Fruit fly (Drosophila melanogaster) whole organism, adult: Measurements from ENCODE around the gene Wdr81.

ENCODE experiments used
- CG11617 ChIP-seq: fragments of 200-800 bp; sonication (Bioruptor generic); optimal IDR thresholded peaks from 2 replicates; lab custom pipeline; 2017; ENCODE audit warnings: mild to moderate bottlenecking, missing biosample characterization, missing genetic modification reagents, missing genetic modification characterization
- CG14711 ChIP-seq: fragments of 200-800 bp; sonication (Bioruptor generic); optimal IDR thresholded peaks from 2 replicates; lab custom pipeline; 2018; ENCODE audit warnings: missing biosample characterization, mild to moderate bottlenecking, missing genetic modification characterization, moderate library complexity
- CG33017 ChIP-seq: fragments of 200-800 bp; sonication (Bioruptor generic); optimal IDR thresholded peaks from 2 replicates; lab custom pipeline; 2018; ENCODE audit warnings: missing biosample characterization, mild to moderate bottlenecking, missing genetic modification characterization, moderate library complexity
- CG7045 ChIP-seq: fragments of 200-800 bp; sonication (Bioruptor generic); optimal IDR thresholded peaks from 2 replicates; lab custom pipeline; 2017; ENCODE audit warnings: missing biosample characterization, mild to moderate bottlenecking, missing genetic modification characterization
- CG7101 ChIP-seq: fragments of 200-800 bp; sonication (Bioruptor generic); optimal IDR thresholded peaks from 2 replicates; lab custom pipeline; 2018; ENCODE audit warnings: missing biosample characterization, mild to moderate bottlenecking, missing genetic modification characterization, moderate library complexity
- Clk ChIP-seq: fragments of 200-800 bp; sonication (Bioruptor generic); optimal IDR thresholded peaks from 2 replicates; lab custom pipeline; 2017; ENCODE audit warnings: missing biosample characterization, missing genetic modification characterization
- Crg-1 ChIP-seq: fragments of 200-800 bp; sonication (Bioruptor generic); optimal IDR thresholded peaks from 2 replicates; lab custom pipeline; 2016; ENCODE audit warnings: missing biosample characterization, missing genetic modification characterization
- Hr96 ChIP-seq: fragments of 200-800 bp; sonication (Bioruptor generic); optimal IDR thresholded peaks from 2 replicates; lab custom pipeline; 2016; ENCODE audit warnings: missing biosample characterization, missing genetic modification characterization
- Mnt ChIP-seq: fragments of 200-800 bp; sonication (Bioruptor generic); optimal IDR thresholded peaks from 2 replicates; lab custom pipeline; 2016; ENCODE audit warnings: missing biosample characterization, mild to moderate bottlenecking, missing genetic modification characterization
- cic ChIP-seq: fragments of 200-800 bp; sonication (Bioruptor generic); optimal IDR thresholded peaks from 2 replicates; lab custom pipeline; 2017; ENCODE audit warnings: missing biosample characterization, mild to moderate bottlenecking, missing genetic modification characterization, moderate library complexity
- ovo ChIP-seq: fragments of 200-800 bp; sonication (Bioruptor generic); optimal IDR thresholded peaks from 2 replicates; lab custom pipeline; 2016; ENCODE audit warnings: missing biosample characterization, missing genetic modification characterization

DNA sequence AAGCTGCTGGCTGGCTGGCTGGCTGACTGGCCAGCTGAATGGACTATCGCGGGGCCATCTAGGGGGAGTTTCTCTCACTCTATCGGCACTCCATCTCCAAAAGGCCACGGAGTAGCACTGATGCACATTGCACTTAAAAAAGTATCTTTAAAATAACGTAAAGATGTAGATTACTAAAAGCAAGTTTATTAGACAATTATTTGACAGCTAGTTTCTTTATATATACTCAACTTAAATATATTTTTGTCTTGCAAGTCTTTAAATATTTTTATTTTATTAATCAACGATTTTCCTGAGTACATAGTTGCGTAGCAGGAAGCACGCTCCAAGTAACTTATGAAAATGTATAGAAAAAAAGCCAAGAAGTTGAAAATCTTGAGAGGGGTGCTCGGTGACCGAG, 43.8 kb downstream of the Wdr81 start:
- no peak for TF ChIP-seq Mnt (GFP tag; lab: Kevin White, UChicago)
- TF ChIP-seq cic, result no peak
- no peak for TF ChIP-seq CG7045 (GFP tag; lab: Kevin White, UChicago)
- no peak for TF ChIP-seq ovo (GFP tag; lab: Kevin White, UChicago)
- TF ChIP-seq CG11617 (GFP tag; lab: Kevin White, UChicago), result no peak
- no peak for TF ChIP-seq CG33017 (tag; lab: Kevin White, UChicago)
- no peak for TF ChIP-seq CG14711 (tag; lab: Kevin White, UChicago)
- TF ChIP-seq Crg-1 (GFP tag; lab: Kevin White, UChicago), result no peak
- no peak for TF ChIP-seq CG7101 (tag; lab: Kevin White, UChicago)
- no peak for TF ChIP-seq Hr96
- no peak for TF ChIP-seq Clk (GFP tag; lab: Kevin White, UChicago)
